Worm (Caenorhabditis elegans): ENCODE results near the gene Y71H10B.1.

ce11 chrX:2877433-2877832 lies 37.3 kb upstream of the Y71H10B.1 start:
- no peak for TF ChIP-seq nhr-11 (tag; optimal IDR thresholded peaks at IDR 0.05)
- TF ChIP-seq pqm-1 (tag; optimal IDR thresholded peaks at IDR 0.05), result no peak
- no peak for TF ChIP-seq che-1 (tag; optimal IDR thresholded peaks at IDR 0.05)
